Fruit fly (Drosophila melanogaster) Kc167 (cell line): Measurements from ENCODE around the gene shd.

ENCODE experiments used
- Sin3A ChIP-seq: fragments of >200 bp; optimal IDR thresholded peaks from 2 replicates; lab custom pipeline; 2018; ENCODE audit warnings: missing external identifiers
- h ChIP-seq: fragments of >200 bp; optimal IDR thresholded peaks from 3 replicates; lab custom pipeline; 2018; ENCODE audit warnings: missing external identifiers
- insv ChIP-seq: fragments of >200 bp; optimal IDR thresholded peaks from 3 replicates; lab custom pipeline; 2018; ENCODE audit warnings: missing external identifiers
- psq ChIP-seq: fragments of >200 bp; optimal IDR thresholded peaks from 2 replicates; lab custom pipeline; 2017; ENCODE audit warnings: missing external identifiers

DNA sequence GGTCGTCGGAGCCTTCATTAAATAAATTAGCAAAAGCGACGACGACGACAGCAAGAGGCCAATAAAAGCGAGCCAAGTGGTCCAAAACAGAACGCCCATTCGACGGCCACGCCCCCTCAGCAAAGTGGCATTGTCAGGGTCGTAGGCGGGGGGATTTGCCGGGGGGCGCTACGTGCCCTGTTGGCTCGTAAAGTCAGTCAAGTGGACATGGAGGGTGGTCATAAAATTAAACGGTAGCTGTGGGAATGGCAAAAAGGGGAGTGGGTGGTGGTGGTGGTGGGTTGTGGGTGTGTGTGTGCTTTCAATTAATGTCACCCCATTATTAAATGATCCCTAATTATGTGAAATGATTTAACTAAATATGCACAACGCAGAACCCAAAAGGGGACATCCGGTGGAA lies 23.3 kb upstream of the shd start:
- TF ChIP-seq insv (lab: Kevin White, UChicago): no peak
- no peak for TF ChIP-seq h
- TF ChIP-seq psq (lab: Kevin White, UChicago): no peak
- TF ChIP-seq Sin3A (lab: Kevin White, UChicago): no peak
